Fruit fly (Drosophila melanogaster): Measurements from ENCODE around the gene wac.
A peak's percentile ranks its signal among the peaks of the same experiment; 100 is the strongest.

The wac gene

dm6 chr3L:257618-258475, at the start of gene wac, which contains the start of gene DIP2 (continued):
- peak; percentile 97 for TF ChIP-seq pros (GFP tag; optimal IDR thresholded peaks at IDR 0.05)
- peak; percentile 86 for TF ChIP-seq CG4282 (GFP tag; optimal IDR thresholded peaks at IDR 0.05)
- no peak; the same call in 1 of the 2 replicates for TF ChIP-seq seq (GFP tag; IDR thresholded peaks at IDR 0.05)
- peak; percentile 94 for TF ChIP-seq Antp (GFP tag; optimal IDR thresholded peaks at IDR 0.05)
- no peak for TF ChIP-seq CG12071 (GFP tag; optimal IDR thresholded peaks at IDR 0.05)
- TF ChIP-seq grn (GFP tag; optimal IDR thresholded peaks at IDR 0.05), result no peak
- peak; percentile 39 for TF ChIP-seq MTF-1 (GFP tag; optimal IDR thresholded peaks at IDR 0.05; ENCODE audit: borderline replicate concordance)
- peak; percentile 42; the same call in 1 of the 3 replicates for TF ChIP-seq Mrtf (GFP tag; IDR thresholded peaks at IDR 0.05)
- no peak for TF ChIP-seq Usf (GFP tag; optimal IDR thresholded peaks at IDR 0.05)
- no peak for TF ChIP-seq jigr1 (GFP tag; IDR thresholded peaks at IDR 0.05)
- peak in 1 of 2 experiments; percentile 82 for TF ChIP-seq Hr51 (GFP tag; optimal IDR thresholded peaks at IDR 0.05)
- TF ChIP-seq CG18011 (GFP tag; optimal IDR thresholded peaks at IDR 0.05), result peak; percentile 71
- peak; percentile 64 for TF ChIP-seq CG3065 (GFP tag; optimal IDR thresholded peaks at IDR 0.05)
- peak; percentile 62 for TF ChIP-seq CG4730 (GFP tag; IDR thresholded peaks at IDR 0.05)
- peak; percentile 41 for TF ChIP-seq Atf-2 (GFP tag; optimal IDR thresholded peaks at IDR 0.05)
- peak; percentile 62; the same call in 2 of the 3 replicates for TF ChIP-seq CG17361 (GFP tag; IDR thresholded peaks at IDR 0.05)
- peak; percentile 66 for TF ChIP-seq MBD-R2 (GFP tag; IDR thresholded peaks at IDR 0.05)
- peak; percentile 8 for TF ChIP-seq CG4707 (GFP tag; optimal IDR thresholded peaks at IDR 0.05)
- peak; percentile 72 for TF ChIP-seq ERR (GFP tag; optimal IDR thresholded peaks at IDR 0.05)
- TF ChIP-seq CG32532 (GFP tag; IDR thresholded peaks at IDR 0.05), result peak; percentile 85
- peak; percentile 95 for TF ChIP-seq CG7928 (GFP tag; optimal IDR thresholded peaks at IDR 0.05)
- TF ChIP-seq ro (GFP tag; IDR thresholded peaks at IDR 0.05), result no peak
- TF ChIP-seq Awh (GFP tag; IDR thresholded peaks at IDR 0.05), result 0 out of 2 replicates have a peak, but pooled peaks have one; percentile 40
- TF ChIP-seq CG3995 (GFP tag; optimal IDR thresholded peaks at IDR 0.05), result peak; percentile 45
- no peak for TF ChIP-seq nau (GFP tag; optimal IDR thresholded peaks at IDR 0.05)
- no peak for TF ChIP-seq aop (GFP tag; IDR thresholded peaks at IDR 0.05)
- TF ChIP-seq eve (GFP tag; optimal IDR thresholded peaks at IDR 0.05), result no peak
- TF ChIP-seq dysf (GFP tag; IDR thresholded peaks at IDR 0.05), result peak; percentile 71
- no peak for TF ChIP-seq Hey (tag; optimal IDR thresholded peaks at IDR 0.05)
- no peak for TF ChIP-seq CG2678 (tag; optimal IDR thresholded peaks at IDR 0.05)
- TF ChIP-seq ewg (GFP tag; optimal IDR thresholded peaks at IDR 0.05), result peak; percentile 88
- TF ChIP-seq chinmo (GFP tag; IDR thresholded peaks at IDR 0.05; ENCODE audit: partially characterized antibody), result peak; percentile 84; the same call in 2 of the 4 replicates
- no peak for TF ChIP-seq Hand (GFP tag; optimal IDR thresholded peaks at IDR 0.05)
- TF ChIP-seq nom (GFP tag; optimal IDR thresholded peaks at IDR 0.05), result no peak
- TF ChIP-seq CG6791 (GFP tag; IDR thresholded peaks at IDR 0.05; ENCODE audit: partially characterized antibody), result peak; percentile 88
- peak; percentile 88 for TF ChIP-seq eyg (GFP tag; optimal IDR thresholded peaks at IDR 0.05)
- TF ChIP-seq CG8478 (optimal IDR thresholded peaks at IDR 0.05), result no peak
- peak; percentile 46 for TF ChIP-seq pita (GFP tag; optimal IDR thresholded peaks at IDR 0.05)
- TF ChIP-seq tx (GFP tag; optimal IDR thresholded peaks at IDR 0.05), result peak; percentile 84
- peak; percentile 55 for TF ChIP-seq CG15696 (tag; optimal IDR thresholded peaks at IDR 0.05)
- peak; percentile 73; the same call in 2 of the 3 replicates for TF ChIP-seq so (GFP tag; IDR thresholded peaks at IDR 0.05)
- 0 out of 2 replicates have a peak, but pooled peaks have one; percentile 74 for TF ChIP-seq ranshi (GFP tag; IDR thresholded peaks at IDR 0.05)
- peak; percentile 93 for TF ChIP-seq jumu (GFP tag; optimal IDR thresholded peaks at IDR 0.05)
- peak; percentile 75 for TF ChIP-seq gro (GFP tag; optimal IDR thresholded peaks at IDR 0.05)
- no peak for TF ChIP-seq crol (GFP tag; IDR thresholded peaks at IDR 0.05)
- TF ChIP-seq CG8924 (tag; optimal IDR thresholded peaks at IDR 0.05), result peak; percentile 74
- peak; percentile 71 for TF ChIP-seq kni (GFP tag; optimal IDR thresholded peaks at IDR 0.05)
- no peak for TF ChIP-seq Meics (GFP tag; optimal IDR thresholded peaks at IDR 0.05)
- TF ChIP-seq CG30020 (tag; optimal IDR thresholded peaks at IDR 0.05), result peak; percentile 73

Measured in whole organism, embryonic.